Fruit fly (Drosophila melanogaster) whole organism, prepupa: ENCODE measurements around the gene shop.

Experiments
- CG10669 ChIP-seq: fragments of 200-800 bp; sonication (Bioruptor generic); optimal IDR thresholded peaks from 3 replicates; lab custom pipeline; 2018; ENCODE audit warnings: missing biosample characterization, mild to moderate bottlenecking, missing genetic modification characterization, moderate library complexity
- CG11762 ChIP-seq: fragments of 200-800 bp; sonication (Bioruptor generic); optimal IDR thresholded peaks from 3 replicates; lab custom pipeline; 2016; ENCODE audit warnings: missing biosample characterization, missing genetic modification characterization; ENCODE audit not compliant: insufficient read depth
- CG1621 ChIP-seq: fragments of 200-800 bp; sonication (Bioruptor generic); optimal IDR thresholded peaks from 3 replicates; lab custom pipeline; 2018; ENCODE audit warnings: missing biosample characterization, mild to moderate bottlenecking, missing genetic modification characterization
- CG16779 ChIP-seq: fragments of 200-800 bp; sonication (Bioruptor generic); optimal IDR thresholded peaks from 3 replicates; lab custom pipeline; 2017; ENCODE audit warnings: missing biosample characterization, mild to moderate bottlenecking, missing genetic modification characterization
- CG3032 ChIP-seq: fragments of 200-800 bp; optimal IDR thresholded peaks from 2 replicates; lab custom pipeline; 2019; ENCODE audit warnings: missing biosample characterization, mild to moderate bottlenecking, missing genetic modification characterization, moderate library complexity
- CG31627 ChIP-seq: fragments of 200-800 bp; sonication (Bioruptor generic); optimal IDR thresholded peaks from 3 replicates; lab custom pipeline; 2016; ENCODE audit warnings: missing biosample characterization, missing genetic modification characterization
- CG32006 ChIP-seq: fragments of 200-800 bp; sonication (Bioruptor generic); optimal IDR thresholded peaks from 3 replicates; lab custom pipeline; 2017; ENCODE audit warnings: missing biosample characterization, mild to moderate bottlenecking, missing genetic modification characterization
- CG34406 ChIP-seq: fragments of 200-800 bp; sonication (Bioruptor generic); optimal IDR thresholded peaks from 3 replicates; lab custom pipeline; 2016; ENCODE audit warnings: missing biosample characterization, missing genetic modification characterization
- CG3919 ChIP-seq: fragments of 200-800 bp; sonication (Bioruptor generic); optimal IDR thresholded peaks from 3 replicates; lab custom pipeline; 2016; ENCODE audit warnings: missing biosample characterization, missing genetic modification characterization
- CG4318 ChIP-seq: fragments of 200-800 bp; sonication (Bioruptor generic); optimal IDR thresholded peaks from 3 replicates; lab custom pipeline; 2017; ENCODE audit warnings: missing biosample characterization, mild to moderate bottlenecking, missing genetic modification characterization
- CG6792 ChIP-seq: fragments of 200-800 bp; sonication (Bioruptor generic); optimal IDR thresholded peaks from 3 replicates; lab custom pipeline; 2016; ENCODE audit warnings: missing biosample characterization, missing genetic modification characterization
- CG6854 ChIP-seq: fragments of 200-800 bp; sonication (Bioruptor generic); optimal IDR thresholded peaks from 2 replicates; lab custom pipeline; 2017; ENCODE audit warnings: missing biosample characterization, mild to moderate bottlenecking, missing genetic modification characterization
- CG7368 ChIP-seq: fragments of 200-800 bp; sonication (Bioruptor generic); optimal IDR thresholded peaks from 3 replicates; lab custom pipeline; 2016; ENCODE audit warnings: missing biosample characterization, missing genetic modification characterization
- CG8119 ChIP-seq: fragments of 200-800 bp; sonication (Bioruptor generic); IDR thresholded peaks from 3 replicates; pipeline ENCODE4 v1.3.6; 2022; ENCODE audit warnings: missing biosample characterization, missing genetic modification characterization
- CG8319 ChIP-seq: fragments of 200-800 bp; sonication (Bioruptor generic); optimal IDR thresholded peaks from 3 replicates; lab custom pipeline; 2016; ENCODE audit warnings: missing biosample characterization, missing genetic modification characterization
- CG8632 ChIP-seq: fragments of 200-800 bp; sonication (Bioruptor generic); optimal IDR thresholded peaks from 3 replicates; lab custom pipeline; 2016; ENCODE audit warnings: missing biosample characterization, missing genetic modification characterization
- CG9139 ChIP-seq: fragments of 200-800 bp; sonication (Bioruptor generic); optimal IDR thresholded peaks from 3 replicates; lab custom pipeline; 2017; ENCODE audit warnings: missing biosample characterization, mild to moderate bottlenecking, missing genetic modification characterization
- Eip75B ChIP-seq: fragments of 200-800 bp; sonication (Bioruptor generic); optimal IDR thresholded peaks from 3 replicates; lab custom pipeline; 2016; ENCODE audit warnings: missing biosample characterization, missing genetic modification characterization
- Eip78C ChIP-seq: fragments of 200-800 bp; sonication (Bioruptor generic); peaks from one replicate; lab custom pipeline; 2016; ENCODE audit warnings: missing biosample characterization, missing genetic modification characterization
- Ets21C ChIP-seq: fragments of 200-800 bp; sonication (Bioruptor generic); optimal IDR thresholded peaks from 3 replicates; lab custom pipeline; 2016; ENCODE audit warnings: missing biosample characterization, missing genetic modification characterization
- Ets96B ChIP-seq: fragments of 200-800 bp; optimal IDR thresholded peaks from 2 replicates; lab custom pipeline; 2019; ENCODE audit warnings: missing biosample characterization, mild to moderate bottlenecking, missing genetic modification characterization, moderate library complexity
- Gug ChIP-seq: fragments of 200-800 bp; sonication (Bioruptor generic); IDR thresholded peaks from 2 replicates; pipeline ENCODE4 v1.3.6; 2022; ENCODE audit warnings: missing biosample characterization, missing genetic modification characterization
- Hr38 ChIP-seq: sonication (Bioruptor generic); optimal IDR thresholded peaks from 2 replicates; lab custom pipeline; 2016; ENCODE audit warnings: missing biosample characterization, missing genetic modification characterization
- Hr39 ChIP-seq: fragments of 200-800 bp; sonication (Bioruptor generic); optimal IDR thresholded peaks from 2 replicates; lab custom pipeline; 2016; ENCODE audit warnings: missing biosample characterization, missing genetic modification characterization
- Hr4 ChIP-seq: fragments of 200-800 bp; sonication (Bioruptor generic); optimal IDR thresholded peaks from 3 replicates; lab custom pipeline; 2016; ENCODE audit warnings: missing biosample characterization, missing genetic modification characterization
- Lpt ChIP-seq: fragments of 200-800 bp; sonication (Bioruptor generic); optimal IDR thresholded peaks from 3 replicates; lab custom pipeline; 2016; ENCODE audit warnings: missing biosample characterization, missing genetic modification characterization
- Met ChIP-seq: fragments of 200-800 bp; sonication (Bioruptor generic); optimal IDR thresholded peaks from 3 replicates; lab custom pipeline; 2016; ENCODE audit warnings: missing biosample characterization, missing genetic modification characterization
- OdsH ChIP-seq: fragments of 200-800 bp; sonication (Bioruptor generic); optimal IDR thresholded peaks from 3 replicates; lab custom pipeline; 2016; ENCODE audit warnings: missing biosample characterization, missing genetic modification characterization
- Smox ChIP-seq: fragments of 200-800 bp; sonication (Bioruptor generic); optimal IDR thresholded peaks from 3 replicates; lab custom pipeline; 2016; ENCODE audit warnings: missing biosample characterization, missing genetic modification characterization
- Sox102F ChIP-seq: fragments of 200-800 bp; sonication (Bioruptor generic); optimal IDR thresholded peaks from 2 replicates; lab custom pipeline; 2016; ENCODE audit warnings: missing biosample characterization, mild to moderate bottlenecking, missing genetic modification characterization
- Sox14 ChIP-seq: fragments of 200-800 bp; sonication (Bioruptor generic); optimal IDR thresholded peaks from 3 replicates; lab custom pipeline; 2016; ENCODE audit warnings: missing biosample characterization, missing genetic modification characterization
- achi ChIP-seq: fragments of 200-800 bp; sonication (Bioruptor generic); optimal IDR thresholded peaks from 3 replicates; lab custom pipeline; 2016; ENCODE audit warnings: missing biosample characterization, missing genetic modification characterization
- acj6 ChIP-seq: fragments of 200-800 bp; sonication (Bioruptor generic); optimal IDR thresholded peaks from 3 replicates; lab custom pipeline; 2016; ENCODE audit warnings: missing biosample characterization, missing genetic modification characterization
- cyc ChIP-seq: fragments of 200-800 bp; sonication (Bioruptor generic); optimal IDR thresholded peaks from 3 replicates; lab custom pipeline; 2016; ENCODE audit warnings: missing biosample characterization, missing genetic modification characterization
- esn ChIP-seq: fragments of 200-800 bp; sonication (Bioruptor generic); optimal IDR thresholded peaks from 2 replicates; lab custom pipeline; 2016; ENCODE audit warnings: missing biosample characterization, mild to moderate bottlenecking, missing genetic modification characterization, moderate library complexity
- fkh ChIP-seq: fragments of 200-800 bp; sonication (Bioruptor generic); optimal IDR thresholded peaks from 3 replicates; lab custom pipeline; 2017; ENCODE audit warnings: missing biosample characterization, mild to moderate bottlenecking, missing genetic modification characterization, moderate library complexity
- net ChIP-seq: fragments of 200-800 bp; sonication (Bioruptor generic); optimal IDR thresholded peaks from 3 replicates; lab custom pipeline; 2016; ENCODE audit warnings: missing biosample characterization, missing genetic modification characterization
- pdm3 ChIP-seq: fragments of 200-800 bp; sonication (Bioruptor generic); optimal IDR thresholded peaks from 3 replicates; lab custom pipeline; 2016; ENCODE audit warnings: missing biosample characterization, missing genetic modification characterization
- salr ChIP-seq, 2 experiments: fragments of 200-800 bp; sonication (Bioruptor generic); optimal IDR thresholded peaks; 3 replicates each; lab custom pipeline; 2016 to 2018; ENCODE audit warnings: missing biosample characterization in 2 of 2, missing genetic modification characterization in 2 of 2, mild to moderate bottlenecking in 1 of 2
- ss ChIP-seq, 2 experiments: fragments of 200-800 bp; sonication (Bioruptor generic); optimal IDR thresholded peaks; 2 replicates in 1 of 2; 3 replicates in 1 of 2; lab custom pipeline; 2017 to 2018; ENCODE audit warnings: mild to moderate bottlenecking in 2 of 2, missing biosample characterization in 2 of 2, missing genetic modification characterization in 2 of 2, moderate library complexity in 1 of 2
- svp ChIP-seq: fragments of 200-800 bp; sonication (Bioruptor generic); peaks from one replicate; lab custom pipeline; 2016; ENCODE audit warnings: missing biosample characterization, missing genetic modification characterization
- topi ChIP-seq: fragments of 200-800 bp; sonication (Bioruptor generic); optimal IDR thresholded peaks from 3 replicates; lab custom pipeline; 2016; ENCODE audit warnings: missing biosample characterization, missing genetic modification characterization
- vri ChIP-seq: fragments of 200-800 bp; sonication (Bioruptor generic); optimal IDR thresholded peaks from 3 replicates; lab custom pipeline; 2016; ENCODE audit warnings: missing biosample characterization, mild to moderate bottlenecking, missing genetic modification characterization

The shop gene

DNA sequence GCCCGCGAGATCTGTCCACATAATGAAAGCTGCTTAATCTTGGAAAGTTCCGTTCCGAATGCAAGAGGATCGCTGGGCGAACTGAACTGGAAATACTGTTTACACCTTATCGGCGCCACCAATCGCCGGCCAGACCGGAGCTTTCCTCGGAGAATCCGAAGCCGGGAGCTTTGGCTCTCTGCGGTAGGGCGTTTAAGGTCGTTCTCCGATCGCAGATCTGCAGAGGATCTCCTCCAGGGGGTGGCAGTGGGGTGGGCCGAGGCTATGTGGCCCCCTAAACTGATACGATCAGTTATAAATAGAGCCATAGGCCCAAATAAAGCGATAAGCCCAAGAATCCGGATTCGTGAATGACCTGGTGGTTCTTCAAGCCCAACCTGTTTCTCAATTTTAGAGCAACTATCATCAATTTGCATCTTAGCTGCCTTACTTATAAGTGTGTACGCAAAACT, 9.0 kb upstream of the shop start, which contains the start of gene CG7322:
Gene CG7322, minus strand, starts transcription at position 402 of the 452 bp plus-strand sequence.
- TF ChIP-seq cyc (GFP tag; lab: Kevin White, UChicago) (no peak), Ets21C (GFP tag; lab: Kevin White, UChicago) (no peak), CG11762 (GFP tag; lab: Kevin White, UChicago) (no peak), Hr4 (GFP tag; lab: Kevin White, UChicago) (no peak), svp (GFP tag; lab: Kevin White, UChicago) (peak; percentile 98), CG8119 (GFP tag; lab: Robert Waterston, UW) (no peak), CG8632 (no peak), Eip78C (GFP tag; lab: Kevin White, UChicago) (peak; percentile 32), Eip75B (GFP tag; lab: Kevin White, UChicago) (no peak), CG1621 (tag; lab: Kevin White, UChicago) (peak; percentile 49), CG6854 (GFP tag; lab: Kevin White, UChicago) (peak; percentile 6)

- no peak for TF ChIP-seq Sox102F
- no peak for TF ChIP-seq CG34406
- TF ChIP-seq CG3919 (GFP tag; lab: Kevin White, UChicago): no peak
- no peak for TF ChIP-seq esn (GFP tag; lab: Kevin White, UChicago)
- TF ChIP-seq topi (GFP tag; lab: Kevin White, UChicago): no peak
- TF ChIP-seq fkh (GFP tag; lab: Kevin White, UChicago): peak; percentile 77
- TF ChIP-seq CG8632: no peak
- TF ChIP-seq svp (GFP tag; lab: Kevin White, UChicago): no peak
- TF ChIP-seq CG6792 (GFP tag; lab: Kevin White, UChicago): no peak
- TF ChIP-seq salr (GFP tag; optimal IDR thresholded peaks at IDR 0.05; lab: Kevin White, UChicago): no peak
- no peak for TF ChIP-seq CG16779 (tag; lab: Kevin White, UChicago)
- TF ChIP-seq acj6: no peak
- 0 out of 3 replicates have a peak, but pooled peaks have one; percentile 2 for TF ChIP-seq CG8119 (GFP tag; lab: Robert Waterston, UW)
- TF ChIP-seq pdm3 (GFP tag; lab: Kevin White, UChicago): no peak
- TF ChIP-seq Smox (GFP tag; lab: Kevin White, UChicago): no peak
Observed at dm6 chrX:18849022-18849368, 629 bp upstream of the shop start.

DNA sequence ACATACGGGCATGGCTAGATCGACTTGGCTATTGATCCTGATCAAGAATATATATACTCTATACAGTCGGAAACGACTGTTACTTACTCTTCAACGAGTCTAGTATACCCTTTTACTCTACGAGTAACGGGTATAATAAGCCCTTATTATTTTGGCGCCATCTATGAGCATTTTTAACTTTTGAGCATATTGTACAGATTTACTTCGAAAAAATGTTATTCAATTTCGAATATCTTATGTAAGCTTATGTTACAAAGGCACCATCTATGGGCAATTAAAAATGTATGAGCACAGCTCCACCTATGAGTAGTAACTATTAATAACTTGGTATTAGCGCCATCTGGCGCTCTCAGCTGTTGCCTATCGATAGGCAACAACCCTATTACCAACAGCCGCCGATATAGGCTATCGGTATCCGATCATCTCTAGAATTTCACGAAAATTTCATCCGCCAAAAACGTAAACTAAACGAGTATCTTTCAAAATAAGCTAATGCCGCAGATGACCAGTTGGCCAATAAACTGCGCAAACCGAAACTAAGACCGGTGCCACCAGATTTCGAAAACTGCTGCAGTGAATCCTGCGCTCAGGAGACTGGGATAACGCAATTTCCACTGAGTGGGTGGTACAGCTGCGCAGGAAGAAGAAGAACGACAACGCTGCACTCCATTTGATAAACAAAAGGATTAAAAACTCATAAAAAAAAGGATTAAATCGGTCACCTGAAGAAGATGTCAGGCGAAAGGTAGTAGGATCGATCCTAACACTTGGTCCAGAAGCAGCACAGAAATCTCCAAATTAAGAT, 4.9 kb downstream of the shop start, which contains the start of gene htk:
Gene htk, plus strand, starts transcription at position 435 of the 805 bp plus-strand sequence.
- no peak for TF ChIP-seq CG4318 (GFP tag; lab: Kevin White, UChicago)
- TF ChIP-seq OdsH: peak; percentile 51
- TF ChIP-seq Sox14 (GFP tag; lab: Kevin White, UChicago): peak; percentile 40
- TF ChIP-seq Ets21C (GFP tag; lab: Kevin White, UChicago): peak; percentile 20
- no peak for TF ChIP-seq CG8319 (GFP tag; lab: Kevin White, UChicago)
- peak in 1 of 2 experiments; percentile 49 for TF ChIP-seq salr (GFP tag; optimal IDR thresholded peaks at IDR 0.05; lab: Kevin White, UChicago)
- peak; percentile 42 for TF ChIP-seq fkh (GFP tag; lab: Kevin White, UChicago)
- peak; percentile 67 for TF ChIP-seq esn (GFP tag; lab: Kevin White, UChicago)
- no peak for TF ChIP-seq CG16779 (tag; lab: Kevin White, UChicago)
- TF ChIP-seq Lpt: no peak
- peak; percentile 79 for TF ChIP-seq cyc (GFP tag; lab: Kevin White, UChicago)
- TF ChIP-seq Hr38: no peak
- no peak for TF ChIP-seq ss (GFP tag; optimal IDR thresholded peaks at IDR 0.05; lab: Kevin White, UChicago)
- peak; percentile 26 for TF ChIP-seq CG3032
- TF ChIP-seq CG9139 (GFP tag; lab: Kevin White, UChicago): no peak
- peak; percentile 3 for TF ChIP-seq CG10669 (GFP tag; lab: Kevin White, UChicago)
- TF ChIP-seq pdm3 (GFP tag; lab: Kevin White, UChicago): peak; percentile 60
- TF ChIP-seq CG6854 (GFP tag; lab: Kevin White, UChicago): peak; percentile 7
- TF ChIP-seq Hr4 (GFP tag; lab: Kevin White, UChicago): no peak
- peak; percentile 11 for TF ChIP-seq achi (GFP tag; lab: Kevin White, UChicago)
- no peak for TF ChIP-seq Ets96B
- peak; percentile 40 for TF ChIP-seq acj6
- peak; percentile 17 for TF ChIP-seq CG1621 (tag; lab: Kevin White, UChicago)
- peak; percentile 52 for TF ChIP-seq topi (GFP tag; lab: Kevin White, UChicago)
- no peak for TF ChIP-seq CG32006 (GFP tag; lab: Kevin White, UChicago)
- peak; percentile 44 for TF ChIP-seq CG7368 (GFP tag; lab: Kevin White, UChicago)
- TF ChIP-seq Hr39 (GFP tag; lab: Kevin White, UChicago): peak; percentile 71
- TF ChIP-seq vri: peak; percentile 91
- TF ChIP-seq Smox (GFP tag; lab: Kevin White, UChicago): peak; percentile 35
- TF ChIP-seq CG3919 (GFP tag; lab: Kevin White, UChicago): peak; percentile 63
- no peak for TF ChIP-seq net (GFP tag; lab: Kevin White, UChicago)
- TF ChIP-seq CG8119 (GFP tag; lab: Robert Waterston, UW): no peak
- no peak for TF ChIP-seq Eip75B (GFP tag; lab: Kevin White, UChicago)
- TF ChIP-seq CG34406: no peak
- TF ChIP-seq Gug (GFP tag; lab: Robert Waterston, UW): no peak
- peak; percentile 91 for TF ChIP-seq Eip78C (GFP tag; lab: Kevin White, UChicago)
- TF ChIP-seq CG31627 (GFP tag; lab: Kevin White, UChicago): peak; percentile 78
- TF ChIP-seq Met (GFP tag; lab: Kevin White, UChicago): peak; percentile 38
